Fruit fly (Drosophila melanogaster) whole organism, pupa: ENCODE measurements around the gene crb.
A peak's percentile ranks its signal among the peaks of the same experiment; 100 is the strongest.

Source experiments
- CG10348 ChIP-seq: fragments of 200-800 bp; sonication (Bioruptor generic); IDR thresholded peaks from 2 replicates; pipeline ENCODE4 v1.3.6; 2022; ENCODE audit warnings: missing biosample characterization, missing genetic modification characterization
- CG12605 ChIP-seq: fragments of 200-800 bp; sonication (Bioruptor generic); IDR thresholded peaks from 2 replicates; pipeline ENCODE4 v1.3.6; 2022; ENCODE audit warnings: missing biosample characterization, missing genetic modification characterization
- CG13204 ChIP-seq: fragments of 200-800 bp; sonication (Bioruptor generic); optimal IDR thresholded peaks from 2 replicates; lab custom pipeline; 2018; ENCODE audit warnings: missing biosample characterization, mild to moderate bottlenecking, missing genetic modification characterization, moderate library complexity
- CG14655 ChIP-seq: fragments of 200-800 bp; sonication (Bioruptor generic); optimal IDR thresholded peaks from 3 replicates; lab custom pipeline; 2017; ENCODE audit warnings: mild to moderate bottlenecking, missing biosample characterization, missing genetic modification reagents, missing genetic modification characterization
- CG15710 ChIP-seq: fragments of 200-800 bp; sonication (Bioruptor generic); optimal IDR thresholded peaks from 2 replicates; lab custom pipeline; 2018; ENCODE audit warnings: missing biosample characterization, mild to moderate bottlenecking, missing genetic modification characterization, moderate library complexity
- CG17806 ChIP-seq: fragments of 200-800 bp; sonication (Bioruptor generic); optimal IDR thresholded peaks from 2 replicates; lab custom pipeline; 2018; ENCODE audit warnings: missing biosample characterization, mild to moderate bottlenecking, missing genetic modification characterization, moderate library complexity
- CG32121 ChIP-seq: fragments of 200-800 bp; sonication (Bioruptor generic); IDR thresholded peaks from 2 replicates; pipeline ENCODE4 v1.3.6; 2022; ENCODE audit warnings: missing biosample characterization, missing genetic modification characterization
- CG34367 ChIP-seq: fragments of 200-800 bp; sonication (Bioruptor generic); optimal IDR thresholded peaks from 2 replicates; lab custom pipeline; 2018; ENCODE audit warnings: missing biosample characterization, mild to moderate bottlenecking, missing genetic modification characterization
- CG4496 ChIP-seq: fragments of 200-800 bp; sonication (Bioruptor generic); IDR thresholded peaks from 3 replicates; pipeline ENCODE4 v1.3.6; 2022; ENCODE audit warnings: missing biosample characterization, missing genetic modification characterization
- CG8159 ChIP-seq: fragments of 200-800 bp; sonication (Bioruptor generic); optimal IDR thresholded peaks from 3 replicates; lab custom pipeline; 2018; ENCODE audit warnings: missing biosample characterization, mild to moderate bottlenecking, missing genetic modification characterization, moderate library complexity
- CG8301 ChIP-seq: fragments of 200-800 bp; sonication (Bioruptor generic); optimal IDR thresholded peaks from 2 replicates; lab custom pipeline; 2018; ENCODE audit warnings: missing biosample characterization, mild to moderate bottlenecking, missing genetic modification characterization
- CG9948 ChIP-seq: fragments of 200-800 bp; sonication (Bioruptor generic); optimal IDR thresholded peaks from 2 replicates; lab custom pipeline; 2018; ENCODE audit warnings: missing biosample characterization, mild to moderate bottlenecking, missing genetic modification characterization, moderate library complexity
- D1 ChIP-seq: fragments of 200-800 bp; sonication (Bioruptor generic); optimal IDR thresholded peaks from 2 replicates; lab custom pipeline; 2018; ENCODE audit warnings: missing biosample characterization, mild to moderate bottlenecking, missing genetic modification characterization, moderate library complexity
- EcR ChIP-seq: fragments of 200-800 bp; sonication (Bioruptor generic); optimal IDR thresholded peaks from 3 replicates; lab custom pipeline; 2019; ENCODE audit warnings: missing biosample characterization, missing genetic modification characterization, mild to moderate bottlenecking, moderate library complexity, missing genetic modification reagents
- Ets98B ChIP-seq: fragments of 200-800 bp; sonication (Bioruptor generic); IDR thresholded peaks from 2 replicates; pipeline ENCODE4 v1.3.6; 2022; ENCODE audit warnings: missing biosample characterization, missing genetic modification characterization
- Pif1A ChIP-seq: fragments of 200-800 bp; sonication (Bioruptor generic); optimal IDR thresholded peaks from 3 replicates; lab custom pipeline; 2016; ENCODE audit warnings: missing biosample characterization, missing genetic modification characterization
- Pif1B ChIP-seq: fragments of 200-800 bp; sonication (Bioruptor generic); optimal IDR thresholded peaks from 3 replicates; lab custom pipeline; 2016; ENCODE audit warnings: missing biosample characterization, missing genetic modification characterization
- Snoo ChIP-seq: fragments of 200-800 bp; sonication (Bioruptor generic); optimal IDR thresholded peaks from 3 replicates; lab custom pipeline; 2017; ENCODE audit warnings: missing biosample characterization, mild to moderate bottlenecking, missing genetic modification characterization, inconsistent platforms
- fd96Ca ChIP-seq: fragments of 200-800 bp; sonication (Bioruptor generic); IDR thresholded peaks from 3 replicates; pipeline ENCODE4 v1.3.6; 2022; ENCODE audit warnings: missing biosample characterization, missing genetic modification characterization
- gl ChIP-seq: fragments of 200-800 bp; sonication (Bioruptor generic); optimal IDR thresholded peaks from 2 replicates; lab custom pipeline; 2018; ENCODE audit warnings: missing biosample characterization, mild to moderate bottlenecking, missing genetic modification characterization
- rn ChIP-seq: fragments of 200-800 bp; sonication (Bioruptor generic); IDR thresholded peaks from 2 replicates; pipeline ENCODE4 v1.3.6; 2022; ENCODE audit warnings: missing biosample characterization, missing genetic modification characterization

Gene crb

dm6 chr3R:24295556-24296465 lies 933 bp downstream of the crb start:
- TF ChIP-seq CG9948 (peak; percentile 96), Pif1A (GFP tag; lab: Kevin White, UChicago) (peak; percentile 97), EcR (GFP tag; lab: Kevin White, UChicago) (peak; percentile 52), CG10348 (GFP tag; lab: Robert Waterston, UW) (peak; percentile 62), Ets98B (peak; percentile 88), Snoo (tag; lab: Kevin White, UChicago) (peak; percentile 98), D1 (tag; lab: Kevin White, UChicago) (peak; percentile 76), fd96Ca (peak; percentile 91), CG8301 (tag; lab: Kevin White, UChicago) (peak; percentile 93), CG15710 (tag; lab: Kevin White, UChicago) (peak; percentile 97), gl (tag; lab: Kevin White, UChicago) (peak; percentile 75), CG8159 (peak; percentile 95), CG34367 (tag; lab: Kevin White, UChicago) (peak; percentile 97), Pif1B (GFP tag; lab: Kevin White, UChicago) (peak; percentile 98), CG32121 (GFP tag; lab: Robert Waterston, UW) (peak; percentile 86), CG12605 (GFP tag; lab: Robert Waterston, UW) (peak; percentile 83), CG14655 (GFP tag; lab: Kevin White, UChicago) (peak; percentile 86), CG4496 (GFP tag; lab: Robert Waterston, UW) (peak; percentile 97), CG13204 (peak; percentile 93), CG17806 (tag; lab: Kevin White, UChicago) (peak; percentile 97), rn (GFP tag; lab: Robert Waterston, UW) (peak; percentile 86)

dm6 chr3R:24296913-24297312 lies 2.0 kb downstream of the crb start:
- TF ChIP-seq CG10348 (GFP tag; lab: Robert Waterston, UW), result no peak
- TF ChIP-seq fd96Ca, result no peak
- TF ChIP-seq CG8301 (tag; lab: Kevin White, UChicago), result no peak
- no peak for TF ChIP-seq CG9948
- TF ChIP-seq Snoo (tag; lab: Kevin White, UChicago), result no peak
- no peak for TF ChIP-seq CG34367 (tag; lab: Kevin White, UChicago)
- TF ChIP-seq CG17806 (tag; lab: Kevin White, UChicago), result no peak
- TF ChIP-seq gl (tag; lab: Kevin White, UChicago), result no peak
- no peak for TF ChIP-seq rn (GFP tag; lab: Robert Waterston, UW)
- no peak for TF ChIP-seq Pif1B (GFP tag; lab: Kevin White, UChicago)
- no peak for TF ChIP-seq CG32121 (GFP tag; lab: Robert Waterston, UW)
- TF ChIP-seq, all 21 proteins: peak for 0

dm6 chr3R:24297444-24298146 lies 2.7 kb downstream of the crb start:
- TF ChIP-seq CG14655 (GFP tag; lab: Kevin White, UChicago) (no peak), CG15710 (tag; lab: Kevin White, UChicago) (no peak), gl (tag; lab: Kevin White, UChicago) (no peak)

dm6 chr3R:24298534-24298936 lies 3.7 kb downstream of the crb start:
- TF ChIP-seq D1 (tag; lab: Kevin White, UChicago) (no peak), CG8301 (tag; lab: Kevin White, UChicago) (peak; percentile 12), CG34367 (tag; lab: Kevin White, UChicago) (no peak), fd96Ca (no peak), EcR (GFP tag; lab: Kevin White, UChicago) (no peak), CG9948 (peak; percentile 40), CG12605 (GFP tag; lab: Robert Waterston, UW) (no peak), Pif1A (GFP tag; lab: Kevin White, UChicago) (peak; percentile 15), CG14655 (GFP tag; lab: Kevin White, UChicago) (peak; percentile 49), gl (tag; lab: Kevin White, UChicago) (no peak), CG13204 (no peak), CG15710 (tag; lab: Kevin White, UChicago) (no peak), rn (GFP tag; lab: Robert Waterston, UW) (no peak), CG4496 (GFP tag; lab: Robert Waterston, UW) (peak; percentile 37; the same call in 2 of the 3 replicates), CG32121 (GFP tag; lab: Robert Waterston, UW) (no peak), CG8159 (peak; percentile 51), Pif1B (GFP tag; lab: Kevin White, UChicago) (peak; percentile 48), CG17806 (tag; lab: Kevin White, UChicago) (peak; percentile 8), Snoo (tag; lab: Kevin White, UChicago) (peak; percentile 37), CG10348 (GFP tag; lab: Robert Waterston, UW) (no peak), Ets98B (no peak)

dm6 chr3R:24299148-24299547 lies 4.3 kb downstream of the crb start:
- TF ChIP-seq EcR (GFP tag; lab: Kevin White, UChicago) (peak; percentile 86), Pif1A (GFP tag; lab: Kevin White, UChicago) (no peak), CG13204 (peak; percentile 12)
